Worm (Caenorhabditis elegans) whole organism, L1 larva: ENCODE results near the gene Y56A3A.7.

Experiments used
- alr-1 ChIP-seq: fragments of 200-800 bp; sonication (Bioruptor generic); optimal IDR thresholded peaks from 2 replicates; lab custom pipeline; 2018; ENCODE audit warnings: borderline replicate concordance, mild to moderate bottlenecking, missing genetic modification characterization, missing compliant biosample characterization
- jun-1 ChIP-seq: fragments of 150-350 bp; optimal IDR thresholded peaks from 2 replicates; lab custom pipeline; 2014; ENCODE audit warnings: missing biosample characterization, missing genetic modification reagents, missing genetic modification characterization
- nhr-12 ChIP-seq: sonication (generic microtip); optimal IDR thresholded peaks from 2 replicates; lab custom pipeline; 2017; ENCODE audit warnings: missing biosample characterization, missing genetic modification characterization
- ztf-4 ChIP-seq: fragments of 150-350 bp; optimal IDR thresholded peaks from 2 replicates; lab custom pipeline; 2014; ENCODE audit warnings: missing biosample characterization, missing genetic modification characterization

DNA sequence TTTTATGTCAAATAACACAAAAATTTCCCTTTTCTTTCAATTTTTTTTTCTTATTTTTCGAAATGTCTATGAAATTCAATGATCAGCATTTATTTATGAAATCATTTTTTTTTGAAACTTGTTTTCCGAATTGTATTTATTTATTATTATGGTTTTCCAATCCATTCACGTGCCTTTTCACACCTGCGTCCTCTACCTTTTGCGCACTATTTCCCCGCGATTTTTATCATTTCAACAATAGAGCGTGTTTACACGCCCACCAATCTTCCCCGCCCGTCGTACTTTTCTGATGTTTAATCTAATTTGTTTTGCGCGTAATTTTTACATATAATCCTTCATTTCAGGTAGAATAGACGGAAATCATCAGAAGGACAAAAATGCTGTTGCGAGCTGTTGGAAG lies 43.0 kb upstream of the Y56A3A.7 start, which contains the start of gene wah-1:
- TF ChIP-seq ztf-4 (tag; lab: Kevin White, UChicago) (no peak), alr-1 (tag; lab: Kevin White, UChicago) (no peak), jun-1 (tag; lab: Kevin White, UChicago) (no peak), nhr-12 (tag; lab: Kevin White, UChicago) (no peak)
